Fruit fly (Drosophila melanogaster): ENCODE results near the gene PIG-Wa.

Gene PIG-Wa

DNA sequence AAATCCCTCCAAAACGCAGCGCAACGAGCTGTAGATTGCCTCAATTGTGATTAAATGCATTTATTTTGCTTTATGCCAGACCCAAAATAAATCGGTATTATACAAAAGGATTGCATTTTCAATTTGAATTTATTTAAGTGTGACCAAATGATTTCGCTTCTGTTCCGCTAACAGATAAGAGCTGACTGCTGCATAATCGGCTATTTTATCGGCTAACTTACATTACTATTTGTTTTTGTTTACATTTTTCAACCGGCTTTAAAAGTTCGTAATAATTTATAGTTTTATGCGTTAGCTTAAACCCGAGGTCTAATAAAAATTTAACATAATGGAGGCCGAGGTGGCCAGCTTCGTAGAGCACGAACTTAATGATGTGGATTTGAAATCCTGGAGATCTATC, at the start of gene PIG-Wa (continued):
- TF ChIP-seq CG9817 (tag; optimal IDR thresholded peaks at IDR 0.05): no peak
- no peak for TF ChIP-seq CrebB (tag; optimal IDR thresholded peaks at IDR 0.05)
- TF ChIP-seq sima (GFP tag; optimal IDR thresholded peaks at IDR 0.05): no peak
- no peak for TF ChIP-seq CG11560 (tag; IDR thresholded peaks at IDR 0.05)
- TF ChIP-seq tgo (GFP tag; IDR thresholded peaks at IDR 0.05): no peak
- TF ChIP-seq mam (GFP tag; optimal IDR thresholded peaks at IDR 0.05): peak; percentile 6
- TF ChIP-seq CG2116 (GFP tag; optimal IDR thresholded peaks at IDR 0.05): peak; percentile 31
- TF ChIP-seq chm (GFP tag; IDR thresholded peaks at IDR 0.05): no peak
- peak; percentile 8 for TF ChIP-seq YL-1 (GFP tag; optimal IDR thresholded peaks at IDR 0.05)
- TF ChIP-seq E2f2 (GFP tag; IDR thresholded peaks at IDR 0.05): peak; percentile 94
- no peak for TF ChIP-seq peb (GFP tag; IDR thresholded peaks at IDR 0.05)
- peak; percentile 76; the same call in 2 of the 3 replicates for TF ChIP-seq CG34422 (GFP tag; IDR thresholded peaks at IDR 0.05)
- TF ChIP-seq Hr51 (GFP tag; optimal IDR thresholded peaks at IDR 0.05): no peak
- TF ChIP-seq pho (GFP tag; optimal IDR thresholded peaks at IDR 0.05): no peak
- no peak for TF ChIP-seq CG32767 (GFP tag; IDR thresholded peaks at IDR 0.05)
- TF ChIP-seq CG4617 (GFP tag; optimal IDR thresholded peaks at IDR 0.05; ENCODE audit: borderline replicate concordance): no peak
- TF ChIP-seq CG8089 (GFP tag; optimal IDR thresholded peaks at IDR 0.05): no peak
- TF ChIP-seq lov (optimal IDR thresholded peaks at IDR 0.05): no peak
- no peak for TF ChIP-seq lov (GFP tag; IDR thresholded peaks at IDR 0.05)
- TF ChIP-seq inv (GFP tag; IDR thresholded peaks at IDR 0.05; ENCODE audit: partially characterized antibody): no peak
- TF ChIP-seq CG9797 (GFP tag; optimal IDR thresholded peaks at IDR 0.05): peak; percentile 19
- peak; percentile 8 for TF ChIP-seq CG12659 (GFP tag; optimal IDR thresholded peaks at IDR 0.05)
- no peak for TF ChIP-seq rib (GFP tag; IDR thresholded peaks at IDR 0.05)
- TF ChIP-seq CG9215 (GFP tag; IDR thresholded peaks at IDR 0.05): no peak
- TF ChIP-seq E2f1 (GFP tag; IDR thresholded peaks at IDR 0.05): no peak
- no peak for TF ChIP-seq jigr1 (GFP tag; IDR thresholded peaks at IDR 0.05)
- TF ChIP-seq gro (GFP tag; optimal IDR thresholded peaks at IDR 0.05): no peak
- no peak for TF ChIP-seq GATAe (GFP tag; conservative IDR thresholded peaks at IDR 0.05)
- TF ChIP-seq Hmr (GFP tag; optimal IDR thresholded peaks at IDR 0.05): no peak
- no peak for TF ChIP-seq wdn (GFP tag; IDR thresholded peaks at IDR 0.05)
- TF ChIP-seq CG10654 (GFP tag; optimal IDR thresholded peaks at IDR 0.05): no peak
- no peak for TF ChIP-seq CG7745 (tag; optimal IDR thresholded peaks at IDR 0.05)
- no peak for TF ChIP-seq Awh (GFP tag; IDR thresholded peaks at IDR 0.05)
- no peak for TF ChIP-seq nom (GFP tag; optimal IDR thresholded peaks at IDR 0.05)
- no peak for TF ChIP-seq CG14667 (GFP tag; IDR thresholded peaks at IDR 0.05)
- TF ChIP-seq sd (tag; optimal IDR thresholded peaks at IDR 0.05): peak; percentile 56

DNA sequence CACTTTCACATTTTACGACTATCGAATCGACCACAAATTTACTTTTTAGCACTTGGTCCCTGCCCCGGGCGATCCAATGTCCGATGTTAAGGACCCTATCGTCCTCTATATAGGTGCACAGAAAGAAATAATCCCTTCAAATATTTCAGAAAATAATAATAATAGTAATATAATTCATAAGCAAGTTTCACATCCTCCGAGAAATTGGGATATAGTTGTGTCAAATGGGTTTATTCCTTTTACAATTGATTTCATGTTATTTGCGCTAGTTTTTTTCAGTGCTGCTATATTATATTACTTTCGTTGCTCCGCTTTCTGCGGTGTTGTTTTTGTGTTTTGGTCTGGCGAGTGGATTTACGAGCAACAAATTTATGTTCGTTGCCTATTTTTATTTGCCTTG, 34.5 kb upstream of the PIG-Wa start:
- TF ChIP-seq CG6854 (GFP tag; optimal IDR thresholded peaks at IDR 0.05) (peak; percentile 39), lilli (GFP tag; optimal IDR thresholded peaks at IDR 0.05) (peak; percentile 45), twi (tag; optimal IDR thresholded peaks at IDR 0.05) (no peak), CG31441 (GFP tag; IDR thresholded peaks at IDR 0.05) (peak; percentile 45; the same call in 1 of the 2 replicates), az2 (GFP tag; optimal IDR thresholded peaks at IDR 0.05) (peak; percentile 6), CG15601 (tag; optimal IDR thresholded peaks at IDR 0.05) (no peak), CoRest (tag; optimal IDR thresholded peaks at IDR 0.05) (peak; percentile 52), CG9727 (GFP tag; optimal IDR thresholded peaks at IDR 0.05) (peak; percentile 53), caup (GFP tag; optimal IDR thresholded peaks at IDR 0.05; ENCODE audit: severe bottlenecking) (peak; percentile 46), NfI (GFP tag; optimal IDR thresholded peaks at IDR 0.05) (peak; percentile 42), dysf (GFP tag; IDR thresholded peaks at IDR 0.05) (peak; percentile 62; the same call in 2 of the 3 replicates), ci (GFP tag; IDR thresholded peaks at IDR 0.05) (peak; percentile 58; the same call in 1 of the 3 replicates), Hand (GFP tag; optimal IDR thresholded peaks at IDR 0.05) (peak; percentile 72), Deaf1 (tag; optimal IDR thresholded peaks at IDR 0.05) (peak; percentile 30), ERR (GFP tag; optimal IDR thresholded peaks at IDR 0.05) (no peak), tgo (GFP tag; IDR thresholded peaks at IDR 0.05) (peak; percentile 41; the same call in 1 of the 3 replicates), CG13775 (GFP tag; optimal IDR thresholded peaks at IDR 0.05) (peak; percentile 33), CG12391 (tag; optimal IDR thresholded peaks at IDR 0.05) (peak; percentile 45), toy (GFP tag; IDR thresholded peaks at IDR 0.05) (no peak)
